Worm (Caenorhabditis elegans) whole organism, L1 larva: ENCODE results near the gene abts-2.
A peak's percentile ranks its signal among the peaks of the same experiment; 100 is the strongest.

Experiments
- C16A3.4 ChIP-seq: fragments of 150-350 bp; optimal IDR thresholded peaks from 2 replicates; lab custom pipeline; 2014; ENCODE audit warnings: missing biosample characterization, missing genetic modification characterization
- F16B12.6 ChIP-seq: fragments of 150-350 bp; optimal IDR thresholded peaks from 2 replicates; lab custom pipeline; 2014; ENCODE audit warnings: missing biosample characterization, missing genetic modification characterization
- Y116A8C.19 ChIP-seq: sonication (generic microtip); optimal IDR thresholded peaks from 2 replicates; lab custom pipeline; 2016; ENCODE audit warnings: missing compliant biosample characterization, missing genetic modification characterization, borderline replicate concordance
- alr-1 ChIP-seq: fragments of 200-800 bp; sonication (Bioruptor generic); optimal IDR thresholded peaks from 2 replicates; lab custom pipeline; 2018; ENCODE audit warnings: borderline replicate concordance, mild to moderate bottlenecking, missing genetic modification characterization, missing compliant biosample characterization
- aly-2 ChIP-seq: fragments of 150-350 bp; optimal IDR thresholded peaks from 2 replicates; lab custom pipeline; 2014; ENCODE audit warnings: missing biosample characterization, missing genetic modification characterization
- ama-1 ChIP-seq: fragments of 150-350 bp; optimal IDR thresholded peaks from 2 replicates; lab custom pipeline; 2014
- blmp-1 ChIP-seq: fragments of 150-350 bp; optimal IDR thresholded peaks from 2 replicates; lab custom pipeline; 2014; ENCODE audit warnings: missing biosample characterization, missing genetic modification characterization
- ceh-8 ChIP-seq: fragments of 200-800 bp; sonication (Bioruptor generic); optimal IDR thresholded peaks from 2 replicates; lab custom pipeline; 2018; ENCODE audit warnings: mild to moderate bottlenecking, missing genetic modification characterization, moderate library complexity, missing compliant biosample characterization
- ceh-82 ChIP-seq, 3 experiments: fragments of 150-350 bp in 1 of 3; sonication (generic microtip) in 2 of 3; optimal IDR thresholded peaks; 2 replicates each; lab custom pipeline; 2014 to 2017; ENCODE audit warnings: missing biosample characterization in 3 of 3, missing genetic modification characterization in 3 of 3
- ceh-88 ChIP-seq: fragments of 200-800 bp; sonication (Bioruptor generic); IDR thresholded peaks from 2 replicates; pipeline ENCODE4 v1.3.6; 2022; ENCODE audit warnings: missing genetic modification characterization, missing compliant biosample characterization
- ceh-90 ChIP-seq: sonication (generic microtip); optimal IDR thresholded peaks from 2 replicates; lab custom pipeline; 2016; ENCODE audit warnings: missing genetic modification characterization, missing compliant biosample characterization
- ces-1 ChIP-seq: fragments of 150-350 bp; optimal IDR thresholded peaks from 2 replicates; lab custom pipeline; 2014; ENCODE audit warnings: missing biosample characterization, missing genetic modification reagents, missing genetic modification characterization
- dsc-1 ChIP-seq: sonication (generic microtip); optimal IDR thresholded peaks from 2 replicates; lab custom pipeline; 2016; ENCODE audit warnings: mild to moderate bottlenecking, missing genetic modification characterization, missing compliant biosample characterization
- efl-1 ChIP-seq, 4 experiments: fragments of 150-350 bp; optimal IDR thresholded peaks in 3 of 4; peaks in 1 of 4; 1 replicate in 1 of 4; 2 replicates in 3 of 4; lab custom pipeline; 2014; ENCODE audit warnings: missing biosample characterization in 2 of 4, missing genetic modification characterization in 2 of 4, missing genetic modification reagents in 2 of 4
- egl-13 ChIP-seq: sonication (generic microtip); optimal IDR thresholded peaks from 2 replicates; lab custom pipeline; 2016; ENCODE audit warnings: missing genotype, missing genetic modification reagents, missing genetic modification characterization, missing compliant biosample characterization
- egl-27 ChIP-seq, 2 experiments: fragments of 150-350 bp in 1 of 2; sonication (generic microtip); optimal IDR thresholded peaks; 3 replicates each; lab custom pipeline; 2017 to 2018; ENCODE audit warnings: missing biosample characterization in 2 of 2, missing genetic modification characterization in 2 of 2, missing genetic modification reagents in 2 of 2
- elt-2 ChIP-seq: sonication (generic microtip); optimal IDR thresholded peaks from 2 replicates; lab custom pipeline; 2016; ENCODE audit warnings: missing genetic modification characterization, mild to moderate bottlenecking, inconsistent platforms, missing compliant biosample characterization, missing genetic modification reagents
- elt-3 ChIP-seq, 6 experiments: fragments of 150-350 bp in 1 of 6; sonication (generic microtip); optimal IDR thresholded peaks; 2 replicates each; lab custom pipeline; 2017 to 2018; ENCODE audit warnings: missing biosample characterization in 6 of 6, missing genetic modification characterization in 6 of 6, inconsistent platforms in 1 of 6
- ets-5 ChIP-seq: fragments of 200-800 bp; sonication (Bioruptor generic); IDR thresholded peaks from 2 replicates; pipeline ENCODE4 v1.3.6; 2022; ENCODE audit warnings: missing genetic modification characterization, missing compliant biosample characterization
- fkh-4 ChIP-seq: sonication (generic microtip); optimal IDR thresholded peaks from 2 replicates; lab custom pipeline; 2016; ENCODE audit warnings: missing compliant biosample characterization, missing genetic modification characterization, borderline replicate concordance
- fos-1 ChIP-seq: fragments of 150-350 bp; optimal IDR thresholded peaks from 2 replicates; lab custom pipeline; 2014; ENCODE audit warnings: missing biosample characterization, missing genetic modification characterization
- grh-1 ChIP-seq: fragments of 200-800 bp; sonication (Bioruptor generic); IDR thresholded peaks from 2 replicates; pipeline ENCODE4 v1.3.6; 2022; ENCODE audit warnings: missing genetic modification reagents, missing genetic modification characterization, missing compliant biosample characterization
- hpl-2 ChIP-seq: fragments of 150-350 bp; optimal IDR thresholded peaks from 2 replicates; lab custom pipeline; 2014; ENCODE audit warnings: missing biosample characterization, missing genetic modification reagents, missing genetic modification characterization
- irx-1 ChIP-seq: sonication (generic microtip); optimal IDR thresholded peaks from 2 replicates; lab custom pipeline; 2016; ENCODE audit warnings: missing genetic modification characterization, missing compliant biosample characterization
- jun-1 ChIP-seq: fragments of 150-350 bp; optimal IDR thresholded peaks from 2 replicates; lab custom pipeline; 2014; ENCODE audit warnings: missing biosample characterization, missing genetic modification reagents, missing genetic modification characterization
- lin-14 ChIP-seq: fragments of 200-800 bp; sonication (Bioruptor generic); optimal IDR thresholded peaks from 2 replicates; lab custom pipeline; 2018; ENCODE audit warnings: mild to moderate bottlenecking, missing genetic modification characterization, moderate library complexity, missing compliant biosample characterization
- lsy-2 ChIP-seq, 2 experiments: fragments of 150-350 bp; optimal IDR thresholded peaks; 2 replicates each; lab custom pipeline; 2014; ENCODE audit warnings: missing biosample characterization in 2 of 2, missing genetic modification characterization in 2 of 2
- mab-9 ChIP-seq: fragments of 200-800 bp; sonication (Bioruptor generic); IDR thresholded peaks from 2 replicates; pipeline ENCODE4 v1.3.6; 2022; ENCODE audit warnings: missing genetic modification reagents, missing genetic modification characterization, missing compliant biosample characterization
- nhr-20 ChIP-seq: sonication (generic microtip); optimal IDR thresholded peaks from 2 replicates; lab custom pipeline; 2016; ENCODE audit warnings: mild to moderate bottlenecking, missing genetic modification characterization, missing compliant biosample characterization
- nhr-28 ChIP-seq: fragments of 150-350 bp; optimal IDR thresholded peaks from 2 replicates; lab custom pipeline; 2014; ENCODE audit warnings: missing biosample characterization, missing genetic modification characterization
- nhr-84 ChIP-seq: sonication (generic microtip); optimal IDR thresholded peaks from 2 replicates; lab custom pipeline; 2017; ENCODE audit warnings: missing biosample characterization, missing genetic modification characterization
- nhr-90 ChIP-seq: sonication (generic microtip); optimal IDR thresholded peaks from 2 replicates; lab custom pipeline; 2016; ENCODE audit warnings: mild to moderate bottlenecking, missing genetic modification characterization, missing compliant biosample characterization; ENCODE audit not compliant: poor library complexity
- pag-3 ChIP-seq: sonication (generic microtip); optimal IDR thresholded peaks from 2 replicates; lab custom pipeline; 2017; ENCODE audit warnings: missing genetic modification characterization, mild to moderate bottlenecking, missing compliant biosample characterization, antibody characterized with exemption, borderline replicate concordance; ENCODE audit not compliant: insufficient read depth
- pax-3 ChIP-seq: fragments of 200-800 bp; sonication (Bioruptor generic); optimal IDR thresholded peaks from 2 replicates; lab custom pipeline; 2018; ENCODE audit warnings: mild to moderate bottlenecking, missing genetic modification characterization, moderate library complexity, missing compliant biosample characterization
- rnt-1 ChIP-seq: sonication (generic microtip); optimal IDR thresholded peaks from 2 replicates; lab custom pipeline; 2016; ENCODE audit warnings: mild to moderate bottlenecking, missing genetic modification characterization, moderate library complexity, missing compliant biosample characterization
- skn-1 ChIP-seq: fragments of 150-350 bp; optimal IDR thresholded peaks from 2 replicates; lab custom pipeline; 2014; ENCODE audit warnings: missing biosample characterization, missing genetic modification characterization
- snpc-4 ChIP-seq: fragments of 150-350 bp; optimal IDR thresholded peaks from 2 replicates; lab custom pipeline; 2014; ENCODE audit warnings: missing biosample characterization, missing genetic modification characterization
- snu-23 ChIP-seq: sonication (generic microtip); optimal IDR thresholded peaks from 2 replicates; lab custom pipeline; 2016; ENCODE audit warnings: missing genetic modification characterization, missing compliant biosample characterization
- sox-4 ChIP-seq: sonication (generic microtip); optimal IDR thresholded peaks from 2 replicates; lab custom pipeline; 2016; ENCODE audit warnings: missing genetic modification characterization, missing compliant biosample characterization
- sptf-1 ChIP-seq: fragments of 150-350 bp; optimal IDR thresholded peaks from 2 replicates; lab custom pipeline; 2014; ENCODE audit warnings: missing biosample characterization, missing genetic modification characterization
- swsn-7 ChIP-seq: sonication (generic microtip); optimal IDR thresholded peaks from 2 replicates; lab custom pipeline; 2016; ENCODE audit warnings: missing genetic modification characterization, missing compliant biosample characterization
- tlp-1 ChIP-seq: fragments of 150-350 bp; optimal IDR thresholded peaks from 2 replicates; lab custom pipeline; 2014; ENCODE audit warnings: missing biosample characterization, missing genetic modification characterization
- unc-130 ChIP-seq: fragments of 150-350 bp; optimal IDR thresholded peaks from 2 replicates; lab custom pipeline; 2017; ENCODE audit warnings: missing biosample characterization, missing genetic modification characterization, inconsistent platforms
- unc-62 ChIP-seq: fragments of 150-350 bp; optimal IDR thresholded peaks from 2 replicates; lab custom pipeline; 2014; ENCODE audit warnings: missing biosample characterization, missing genetic modification reagents, missing genetic modification characterization
- unc-98 ChIP-seq: fragments of 200-800 bp; sonication (Bioruptor generic); IDR thresholded peaks from 2 replicates; pipeline ENCODE4 v1.3.6; 2022; ENCODE audit warnings: missing genetic modification characterization, missing compliant biosample characterization
- xbp-1 ChIP-seq: sonication (generic microtip); optimal IDR thresholded peaks from 2 replicates; lab custom pipeline; 2016; ENCODE audit warnings: missing genetic modification characterization, missing compliant biosample characterization
- zag-1 ChIP-seq: fragments of 150-350 bp; optimal IDR thresholded peaks from 2 replicates; lab custom pipeline; 2014; ENCODE audit warnings: missing biosample characterization, missing genetic modification characterization
- zip-4 ChIP-seq: fragments of 200-800 bp; sonication (Bioruptor generic); optimal IDR thresholded peaks from 2 replicates; lab custom pipeline; 2018; ENCODE audit warnings: mild to moderate bottlenecking, missing genetic modification characterization, moderate library complexity, missing compliant biosample characterization

Gene abts-2

DNA sequence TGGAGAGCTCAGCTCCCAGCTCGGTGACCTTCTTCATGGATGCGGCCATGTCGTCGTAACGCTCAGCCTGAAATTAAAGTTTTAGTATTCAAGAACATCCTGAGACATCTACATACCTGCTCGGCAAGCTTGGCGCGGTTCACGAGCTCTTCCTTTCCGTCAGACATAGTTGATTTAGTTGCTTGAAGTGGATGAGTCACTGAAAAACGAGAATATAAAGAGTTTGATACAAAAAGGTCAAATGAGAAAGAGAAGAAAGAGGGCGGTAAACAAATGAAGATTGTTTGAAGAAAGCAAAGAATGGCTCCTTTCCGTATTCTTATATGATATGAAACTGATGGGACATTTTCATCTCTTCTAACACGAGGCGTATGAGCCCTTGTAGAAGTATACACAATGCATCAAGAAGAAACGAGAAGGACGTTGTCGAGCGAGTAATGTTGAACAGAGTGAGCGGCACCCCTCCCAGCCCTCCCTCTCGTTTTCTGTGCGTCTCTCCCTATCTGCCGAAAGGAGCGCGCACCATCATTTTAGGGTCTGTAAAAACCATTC, 19.8 kb downstream of the abts-2 start, which contains the start of gene ftt-2:
Gene ftt-2, minus strand, starts transcription at position 206 of the 552 bp plus-strand sequence.
- TF ChIP-seq ceh-82 (tag; optimal IDR thresholded peaks at IDR 0.05; lab: Kevin White, UChicago) (peak in 1 of 3 experiments; percentile 7), grh-1 (no peak), pax-3 (no peak), rnt-1 (tag; lab: Kevin White, UChicago) (peak; percentile 36), ceh-90 (peak; percentile 42), fos-1 (no peak), zip-4 (GFP tag; lab: Kevin White, UChicago) (no peak), lsy-2 (tag; optimal IDR thresholded peaks at IDR 0.05; lab: Kevin White, UChicago) (no peak), ama-1 (lab: Kevin White, UChicago) (peak; percentile 36), unc-62 (no peak), snu-23 (no peak)

DNA sequence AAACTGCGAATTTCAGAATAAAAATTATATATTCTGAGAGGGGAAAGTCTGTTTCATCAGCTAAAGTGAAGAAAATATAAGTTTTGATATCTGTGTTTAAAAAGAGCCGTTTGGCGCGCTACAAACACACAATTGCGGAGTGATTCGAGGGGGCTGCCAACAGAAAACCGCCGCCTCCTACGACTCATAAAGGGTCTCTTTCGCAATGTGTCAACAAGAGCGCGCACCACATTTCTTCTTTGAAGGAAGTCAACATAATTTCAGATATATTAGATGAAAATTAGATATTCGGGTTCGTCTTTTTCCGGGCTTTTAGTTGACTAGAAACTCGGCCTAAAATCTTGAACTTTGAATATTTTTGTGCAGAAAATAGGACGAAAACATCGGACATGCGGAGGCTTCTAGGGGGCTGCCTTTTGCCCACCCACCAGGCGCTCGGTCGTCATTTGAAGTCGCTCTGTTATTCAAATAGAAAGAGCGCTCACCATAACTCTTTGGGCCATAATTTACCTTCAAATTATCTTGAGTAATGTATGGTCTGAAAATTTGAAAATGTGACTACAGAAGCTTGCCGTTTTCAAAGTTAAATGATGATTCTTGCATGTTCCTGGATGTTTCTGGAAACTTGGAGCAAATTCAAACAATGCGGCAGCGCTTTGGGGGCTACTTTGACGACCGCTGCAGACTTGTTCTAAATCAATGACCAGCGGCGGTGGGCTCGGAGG, 20.5 kb downstream of the abts-2 start:
- TF ChIP-seq aly-2 (tag; lab: Kevin White, UChicago) (peak; percentile 43), nhr-84 (no peak), lin-14 (peak; percentile 93), dsc-1 (tag; lab: Kevin White, UChicago) (peak; percentile 99), nhr-20 (tag; lab: Kevin White, UChicago) (peak; percentile 94), skn-1 (tag; lab: Kevin White, UChicago) (peak; percentile 15), alr-1 (tag; lab: Kevin White, UChicago) (no peak), xbp-1 (peak; percentile 91), blmp-1 (tag; lab: Kevin White, UChicago) (peak; percentile 28), elt-3 (tag; optimal IDR thresholded peaks at IDR 0.05; lab: Kevin White, UChicago) (peak in 4 of 6 experiments; percentile 17 to 94 (median 60)), zag-1 (tag; lab: Kevin White, UChicago) (peak; percentile 22), irx-1 (tag; lab: Kevin White, UChicago) (peak; percentile 97), fkh-4 (peak; percentile 70), ama-1 (lab: Kevin White, UChicago) (no peak), mab-9 (GFP tag; lab: Robert Waterston, UW) (peak; percentile 79), nhr-28 (tag; lab: Kevin White, UChicago) (no peak), ets-5 (GFP tag; lab: Robert Waterston, UW) (peak; percentile 95; the same call in 1 of the 2 replicates), Y116A8C.19 (tag; lab: Kevin White, UChicago) (no peak), snpc-4 (tag; lab: Kevin White, UChicago) (peak; percentile 66), zip-4 (GFP tag; lab: Kevin White, UChicago) (peak; percentile 100), egl-13 (tag; lab: Kevin White, UChicago) (peak; percentile 96), ces-1 (GFP tag; lab: Kevin White, UChicago) (peak; percentile 38), elt-2 (tag; lab: Kevin White, UChicago) (peak; percentile 89), unc-130 (peak; percentile 55), sptf-1 (tag; lab: Kevin White, UChicago) (no peak), lsy-2 (tag; optimal IDR thresholded peaks at IDR 0.05; lab: Kevin White, UChicago) (peak; percentile 72 to 78), efl-1 (optimal IDR thresholded peaks at IDR 0.05; lab: Kevin White, UChicago) (peak; percentile 55 to 65), efl-1 (GFP tag; optimal IDR thresholded peaks at IDR 0.05 in 1 of 2; lab: Kevin White, UChicago) (peak; percentile 21 to 97), swsn-7 (tag; lab: Kevin White, UChicago) (peak; percentile 97), egl-27 (tag; optimal IDR thresholded peaks at IDR 0.05; lab: Kevin White, UChicago) (peak in 1 of 2 experiments; percentile 99), nhr-90 (tag; lab: Kevin White, UChicago) (peak; percentile 96), ceh-8 (GFP tag; lab: Kevin White, UChicago) (peak; percentile 80), unc-98 (GFP tag; lab: Robert Waterston, UW) (peak; percentile 66), hpl-2 (GFP tag; lab: Kevin White, UChicago) (peak; percentile 94), jun-1 (tag; lab: Kevin White, UChicago) (peak; percentile 31), ceh-88 (GFP tag; lab: Robert Waterston, UW) (peak; percentile 88), pag-3 (tag; lab: Kevin White, UChicago) (no peak), tlp-1 (tag; lab: Kevin White, UChicago) (no peak), C16A3.4 (tag; lab: Kevin White, UChicago) (peak; percentile 46), sox-4 (tag; lab: Kevin White, UChicago) (peak; percentile 89), F16B12.6 (tag; lab: Kevin White, UChicago) (no peak)
